Fruit fly (Drosophila melanogaster): ENCODE data around the gene CG17258.

The CG17258 gene

DNA sequence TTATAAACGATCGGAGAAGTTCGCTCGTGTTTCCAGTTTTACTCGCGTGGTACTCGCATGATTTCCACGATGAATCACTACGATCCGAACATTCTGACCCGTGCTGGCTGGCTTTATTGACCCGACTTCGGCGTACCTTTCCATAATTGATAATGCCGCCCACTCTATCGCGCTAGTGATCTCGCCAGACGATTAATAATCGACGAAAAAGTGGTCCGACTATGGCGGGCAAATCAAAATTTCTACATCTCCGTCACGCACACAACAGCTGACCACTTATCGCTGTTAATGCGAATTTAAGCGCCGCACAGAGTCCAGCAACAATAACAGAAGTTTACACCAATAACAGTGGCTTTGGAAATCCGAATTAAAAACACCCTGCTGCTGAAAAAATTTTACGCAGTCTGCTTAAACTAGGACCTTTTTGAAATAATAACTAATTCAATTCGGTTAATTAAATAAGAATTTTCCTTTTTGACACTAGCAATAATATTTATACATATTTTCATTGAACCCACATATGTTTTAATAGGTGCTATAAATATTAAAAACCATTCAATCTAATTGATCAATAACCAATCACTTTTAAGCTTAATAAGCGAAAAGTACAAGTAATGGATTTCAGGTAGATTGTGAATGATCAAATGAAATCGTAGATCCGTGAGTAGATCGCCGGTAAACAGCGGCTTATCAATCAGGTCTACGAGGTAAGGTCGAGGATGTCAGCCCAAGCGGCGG is 20.7 kb upstream of the CG17258 start (continued):
- TF ChIP-seq pum (GFP tag; optimal IDR thresholded peaks at IDR 0.05), result no peak
- peak; percentile 52 for TF ChIP-seq Ptx1 (GFP tag; IDR thresholded peaks at IDR 0.05)
- TF ChIP-seq crc (GFP tag; optimal IDR thresholded peaks at IDR 0.05), result peak; percentile 20
- TF ChIP-seq CG15073 (GFP tag; optimal IDR thresholded peaks at IDR 0.05), result no peak
- TF ChIP-seq dan (GFP tag; IDR thresholded peaks at IDR 0.05), result no peak
- TF ChIP-seq mam (GFP tag; optimal IDR thresholded peaks at IDR 0.05), result peak; percentile 52
- peak; percentile 40 for TF ChIP-seq shn (GFP tag; optimal IDR thresholded peaks at IDR 0.05)
- TF ChIP-seq Drgx (GFP tag; IDR thresholded peaks at IDR 0.05), result no peak
- TF ChIP-seq B-H2 (GFP tag; optimal IDR thresholded peaks at IDR 0.05), result no peak
- no peak for TF ChIP-seq hbn (GFP tag; IDR thresholded peaks at IDR 0.05; ENCODE audit: partially characterized antibody)
- no peak for TF ChIP-seq CG6683 (GFP tag; optimal IDR thresholded peaks at IDR 0.05)
- TF ChIP-seq CG13424 (tag; optimal IDR thresholded peaks at IDR 0.05), result peak; percentile 54
- TF ChIP-seq Opbp (GFP tag; IDR thresholded peaks at IDR 0.05; ENCODE audit: partially characterized antibody), result 0 out of 3 replicates have a peak, but pooled peaks have one; percentile 52
- TF ChIP-seq CG11398 (GFP tag; optimal IDR thresholded peaks at IDR 0.05), result no peak
- no peak for TF ChIP-seq CG5245 (GFP tag; optimal IDR thresholded peaks at IDR 0.05)
- peak; percentile 34 for TF ChIP-seq zfh2 (GFP tag; optimal IDR thresholded peaks at IDR 0.05)
- TF ChIP-seq tx (GFP tag; optimal IDR thresholded peaks at IDR 0.05), result no peak
- TF ChIP-seq CG4404 (GFP tag; IDR thresholded peaks at IDR 0.05), result no peak
- no peak for TF ChIP-seq kni (GFP tag; optimal IDR thresholded peaks at IDR 0.05)
- no peak for TF ChIP-seq Tbp (GFP tag; optimal IDR thresholded peaks at IDR 0.05)
- TF ChIP-seq hkb (optimal IDR thresholded peaks at IDR 0.05), result no peak
- no peak for TF ChIP-seq hkb (GFP tag; IDR thresholded peaks at IDR 0.05)
- no peak for TF ChIP-seq kah (GFP tag; optimal IDR thresholded peaks at IDR 0.05)
- no peak for TF ChIP-seq CG4360 (GFP tag; IDR thresholded peaks at IDR 0.05)
- no peak for TF ChIP-seq Sin3A (optimal IDR thresholded peaks at IDR 0.05)
- TF ChIP-seq exex (tag; optimal IDR thresholded peaks at IDR 0.05), result peak; percentile 96
- TF ChIP-seq wdn (GFP tag; IDR thresholded peaks at IDR 0.05), result no peak
- TF ChIP-seq ara (GFP tag; IDR thresholded peaks at IDR 0.05), result 0 out of 2 replicates have a peak, but pooled peaks have one; percentile 25
- no peak for TF ChIP-seq pb (GFP tag; optimal IDR thresholded peaks at IDR 0.05)
- no peak for TF ChIP-seq btn (GFP tag; optimal IDR thresholded peaks at IDR 0.05)
- no peak for TF ChIP-seq Eip74EF (GFP tag; optimal IDR thresholded peaks at IDR 0.05)
- peak; percentile 53 for TF ChIP-seq grau (tag; optimal IDR thresholded peaks at IDR 0.05)
- no peak for TF ChIP-seq prd (optimal IDR thresholded peaks at IDR 0.05)
- TF ChIP-seq prd (GFP tag; IDR thresholded peaks at IDR 0.05), result peak; percentile 40; the same call in 2 of the 3 replicates
- peak; percentile 12 for TF ChIP-seq Fer1 (GFP tag; optimal IDR thresholded peaks at IDR 0.05)
- TF ChIP-seq Rfx (GFP tag; IDR thresholded peaks at IDR 0.05), result peak; percentile 66; the same call in 1 of the 2 replicates
- no peak for TF ChIP-seq CG11723 (GFP tag; optimal IDR thresholded peaks at IDR 0.05)
- no peak for TF ChIP-seq CG32772 (GFP tag; IDR thresholded peaks at IDR 0.05)
- no peak for TF ChIP-seq CG10654 (GFP tag; optimal IDR thresholded peaks at IDR 0.05)
- peak; percentile 24; the same call in 1 of the 3 replicates for TF ChIP-seq CG11695 (GFP tag; IDR thresholded peaks at IDR 0.05)
- no peak for TF ChIP-seq HLHmδ (GFP tag; optimal IDR thresholded peaks at IDR 0.05)
- TF ChIP-seq Ada2b (GFP tag; IDR thresholded peaks at IDR 0.05), result no peak
- TF ChIP-seq D19A (tag; optimal IDR thresholded peaks at IDR 0.05), result peak; percentile 94
- no peak for TF ChIP-seq CG12236 (GFP tag; optimal IDR thresholded peaks at IDR 0.05)
- TF ChIP-seq CG5180 (GFP tag; optimal IDR thresholded peaks at IDR 0.05), result no peak
- no peak for TF ChIP-seq CG32532 (GFP tag; IDR thresholded peaks at IDR 0.05)
- peak; percentile 64 for TF ChIP-seq sug (tag; optimal IDR thresholded peaks at IDR 0.05)
- TF ChIP-seq bowl (GFP tag; IDR thresholded peaks at IDR 0.05), result no peak
- TF ChIP-seq pan (optimal IDR thresholded peaks at IDR 0.05), result no peak
- TF ChIP-seq pan (GFP tag; optimal IDR thresholded peaks at IDR 0.05 in 1 of 2, IDR thresholded peaks at IDR 0.05 in 1 of 2), result peak in 1 of 2 experiments; percentile 57
- no peak; the same call in 1 of the 2 replicates for TF ChIP-seq CG14014 (GFP tag; IDR thresholded peaks at IDR 0.05)
- TF ChIP-seq Max (GFP tag; optimal IDR thresholded peaks at IDR 0.05), result peak; percentile 14
